Worm (Caenorhabditis elegans) whole organism, L1 larva: Measurements from ENCODE around the gene ptc-1.

Source experiments
- blmp-1 ChIP-seq: fragments of 150-350 bp; optimal IDR thresholded peaks from 2 replicates; lab custom pipeline; 2014; ENCODE audit warnings: missing biosample characterization, missing genetic modification characterization
- dpl-1 ChIP-seq, 3 experiments: fragments of 150-350 bp in 2 of 3; sonication (generic microtip) in 1 of 3; optimal IDR thresholded peaks; 2 replicates each; lab custom pipeline; 2014 to 2017; ENCODE audit warnings: missing biosample characterization in 3 of 3, missing genetic modification characterization in 3 of 3, missing genetic modification reagents in 3 of 3
- efl-1 ChIP-seq, 4 experiments: fragments of 150-350 bp; optimal IDR thresholded peaks in 3 of 4; peaks in 1 of 4; 1 replicate in 1 of 4; 2 replicates in 3 of 4; lab custom pipeline; 2014; ENCODE audit warnings: missing biosample characterization in 2 of 4, missing genetic modification characterization in 2 of 4, missing genetic modification reagents in 2 of 4
- egl-13 ChIP-seq: sonication (generic microtip); optimal IDR thresholded peaks from 2 replicates; lab custom pipeline; 2016; ENCODE audit warnings: missing genotype, missing genetic modification reagents, missing genetic modification characterization, missing compliant biosample characterization
- elt-3 ChIP-seq, 6 experiments: fragments of 150-350 bp in 1 of 6; sonication (generic microtip); optimal IDR thresholded peaks; 2 replicates each; lab custom pipeline; 2017 to 2018; ENCODE audit warnings: missing biosample characterization in 6 of 6, missing genetic modification characterization in 6 of 6, inconsistent platforms in 1 of 6
- fkh-8 ChIP-seq: sonication (generic microtip); optimal IDR thresholded peaks from 2 replicates; lab custom pipeline; 2016; ENCODE audit warnings: mild to moderate bottlenecking, missing genetic modification characterization, missing compliant biosample characterization
- lin-14 ChIP-seq: fragments of 200-800 bp; sonication (Bioruptor generic); optimal IDR thresholded peaks from 2 replicates; lab custom pipeline; 2018; ENCODE audit warnings: mild to moderate bottlenecking, missing genetic modification characterization, moderate library complexity, missing compliant biosample characterization
- mep-1 ChIP-seq: fragments of 150-350 bp; optimal IDR thresholded peaks from 2 replicates; lab custom pipeline; 2014; ENCODE audit warnings: missing biosample characterization, missing genetic modification characterization
- nhr-19 ChIP-seq: fragments of 200-800 bp; sonication (Bioruptor generic); conservative IDR thresholded peaks from 2 replicates; pipeline ENCODE4 v1.3.6; 2022; ENCODE audit warnings: missing genetic modification characterization, missing compliant biosample characterization
- nhr-20 ChIP-seq: sonication (generic microtip); optimal IDR thresholded peaks from 2 replicates; lab custom pipeline; 2016; ENCODE audit warnings: mild to moderate bottlenecking, missing genetic modification characterization, missing compliant biosample characterization
- nhr-47 ChIP-seq: sonication (generic microtip); optimal IDR thresholded peaks from 2 replicates; lab custom pipeline; 2016; ENCODE audit warnings: mild to moderate bottlenecking, missing genetic modification characterization, moderate library complexity, missing compliant biosample characterization
- nhr-71 ChIP-seq: sonication (generic microtip); optimal IDR thresholded peaks from 2 replicates; lab custom pipeline; 2016; ENCODE audit warnings: mild to moderate bottlenecking, missing genetic modification characterization, moderate library complexity, missing compliant biosample characterization
- nhr-85 ChIP-seq: sonication (generic microtip); peaks from one replicate; lab custom pipeline; 2016; ENCODE audit warnings: missing genetic modification characterization, inconsistent platforms, missing compliant biosample characterization
- snu-23 ChIP-seq: sonication (generic microtip); optimal IDR thresholded peaks from 2 replicates; lab custom pipeline; 2016; ENCODE audit warnings: missing genetic modification characterization, missing compliant biosample characterization

ptc-1 gene

ce11 chrII:7946830-7947425, 53.9 kb downstream of the ptc-1 start, which contains the start of gene ZK669.5:
Gene ZK669.5 (minus strand): TSS chrII:7946880.
- TF ChIP-seq nhr-19 (GFP tag; lab: Robert Waterston, UW) (no peak), elt-3 (tag; optimal IDR thresholded peaks at IDR 0.05; lab: Kevin White, UChicago) (peak in 1 of 6 experiments; percentile 27), fkh-8 (tag; lab: Kevin White, UChicago) (no peak), egl-13 (tag; lab: Kevin White, UChicago) (peak; percentile 12), lin-14 (GFP tag; lab: Kevin White, UChicago) (peak; percentile 44), nhr-47 (no peak), snu-23 (GFP tag; lab: Kevin White, UChicago) (peak; percentile 7), nhr-20 (peak; percentile 11), nhr-85 (tag; lab: Kevin White, UChicago) (peak; percentile 62), blmp-1 (tag; lab: Kevin White, UChicago) (peak; percentile 27)
- TF ChIP-seq, all 84 proteins: peak for 7

DNA sequence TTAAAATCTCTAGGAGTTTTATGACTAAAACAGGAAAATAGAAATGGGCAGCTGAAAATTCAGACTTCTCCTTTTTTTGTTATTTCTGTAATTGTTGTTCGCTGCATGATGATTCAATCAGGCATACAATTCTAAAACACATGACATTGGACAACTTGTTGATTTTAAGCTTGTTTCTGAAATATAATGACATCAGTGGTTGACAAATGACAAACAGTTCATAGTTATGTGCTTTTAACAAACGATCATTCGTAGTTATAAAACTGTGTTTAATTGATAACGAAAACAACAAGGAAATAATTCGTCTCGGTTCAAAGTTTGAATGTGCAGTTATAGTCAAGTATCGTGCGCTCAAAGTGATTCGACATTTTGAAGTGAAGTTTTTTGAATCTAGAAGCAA, 55.3 kb downstream of the ptc-1 start:
- TF ChIP-seq mep-1 (tag; lab: Kevin White, UChicago) (no peak), dpl-1 (GFP tag; optimal IDR thresholded peaks at IDR 0.05; lab: Kevin White, UChicago) (no peak), efl-1 (optimal IDR thresholded peaks at IDR 0.05; lab: Kevin White, UChicago) (no peak), efl-1 (GFP tag; optimal IDR thresholded peaks at IDR 0.05 in 1 of 2; lab: Kevin White, UChicago) (peak in 1 of 2 experiments; percentile 69), nhr-71 (peak; percentile 8)
